Fruit fly (Drosophila melanogaster): ENCODE measurements around the gene Dcr-1.

Gene Dcr-1

DNA sequence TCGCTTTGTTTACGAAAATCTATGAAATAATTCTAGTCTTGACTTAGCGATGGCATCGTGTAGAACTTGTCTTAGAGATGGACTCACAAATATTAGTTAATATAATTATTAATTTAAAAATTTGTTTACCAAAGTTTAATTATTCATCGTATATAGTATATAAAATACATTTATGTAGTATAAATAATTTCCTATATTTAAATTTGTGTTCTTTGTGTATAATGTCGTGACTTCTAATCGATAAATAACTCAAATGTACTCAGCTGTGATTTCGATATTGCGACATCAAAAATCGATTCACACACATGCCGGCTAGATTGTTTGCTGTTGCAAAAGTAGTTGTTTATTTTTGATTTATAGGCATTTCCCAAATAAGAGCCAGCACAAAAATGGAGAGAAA is 50.6 kb downstream of the Dcr-1 start, which contains the start of the genes wfs1 and Nup133 (continued):
- no peak for TF ChIP-seq CG2889 (GFP tag; IDR thresholded peaks at IDR 0.05)
- TF ChIP-seq CG1602 (GFP tag; optimal IDR thresholded peaks at IDR 0.05), result peak; percentile 78
- no peak for TF ChIP-seq zf30C (GFP tag; optimal IDR thresholded peaks at IDR 0.05)
- peak; percentile 93 for TF ChIP-seq CG13424 (tag; optimal IDR thresholded peaks at IDR 0.05)
- peak; percentile 91 for TF ChIP-seq CoRest (tag; optimal IDR thresholded peaks at IDR 0.05)
- TF ChIP-seq tup (GFP tag; optimal IDR thresholded peaks at IDR 0.05), result no peak
- no peak for TF ChIP-seq toy (GFP tag; IDR thresholded peaks at IDR 0.05)
- TF ChIP-seq Antp (GFP tag; optimal IDR thresholded peaks at IDR 0.05), result no peak
- no peak for TF ChIP-seq CkIIα-i1 (GFP tag; IDR thresholded peaks at IDR 0.05)
- peak in 1 of 3 experiments; percentile 87 for TF ChIP-seq lola (GFP tag; optimal IDR thresholded peaks at IDR 0.05)
- TF ChIP-seq CG1233 (GFP tag; optimal IDR thresholded peaks at IDR 0.05), result peak; percentile 69
- TF ChIP-seq nau (GFP tag; optimal IDR thresholded peaks at IDR 0.05), result no peak
- TF ChIP-seq CG14860 (GFP tag; IDR thresholded peaks at IDR 0.05; ENCODE audit: partially characterized antibody), result peak; percentile 84
- TF ChIP-seq fru (optimal IDR thresholded peaks at IDR 0.05), result no peak
- TF ChIP-seq tio (GFP tag; optimal IDR thresholded peaks at IDR 0.05), result no peak
- peak; percentile 40 for TF ChIP-seq CG31388 (GFP tag; optimal IDR thresholded peaks at IDR 0.05)
- peak; percentile 35 for TF ChIP-seq CG12104 (GFP tag; optimal IDR thresholded peaks at IDR 0.05)
- TF ChIP-seq CG11560 (tag; IDR thresholded peaks at IDR 0.05), result no peak; the same call in 2 of the 3 replicates
- peak; percentile 46; the same call in 1 of the 2 replicates for TF ChIP-seq chm (GFP tag; IDR thresholded peaks at IDR 0.05)
- TF ChIP-seq CG10431 (GFP tag; optimal IDR thresholded peaks at IDR 0.05), result no peak
- TF ChIP-seq lmd (GFP tag; IDR thresholded peaks at IDR 0.05), result peak; percentile 49; the same call in 1 of the 2 replicates
- peak in 1 of 2 experiments; percentile 75 for TF ChIP-seq dpn (GFP tag; optimal IDR thresholded peaks at IDR 0.05)
- peak; percentile 95 for TF ChIP-seq unc-4 (GFP tag; IDR thresholded peaks at IDR 0.05; ENCODE audit: partially characterized antibody)
- peak; percentile 87 for TF ChIP-seq CG16813 (GFP tag; IDR thresholded peaks at IDR 0.05; ENCODE audit: partially characterized antibody)
- no peak for TF ChIP-seq CG15073 (GFP tag; optimal IDR thresholded peaks at IDR 0.05)
- no peak for TF ChIP-seq cas (GFP tag; IDR thresholded peaks at IDR 0.05)
- TF ChIP-seq CG4360 (GFP tag; IDR thresholded peaks at IDR 0.05), result no peak
- TF ChIP-seq wor (GFP tag; IDR thresholded peaks at IDR 0.05), result no peak
- no peak for TF ChIP-seq disco-r (GFP tag; optimal IDR thresholded peaks at IDR 0.05)
- 0 out of 3 replicates have a peak, but pooled peaks have one; percentile 16 for TF ChIP-seq ci (GFP tag; IDR thresholded peaks at IDR 0.05)
- no peak for TF ChIP-seq CG17612 (GFP tag; IDR thresholded peaks at IDR 0.05)
- no peak for TF ChIP-seq lab (GFP tag; optimal IDR thresholded peaks at IDR 0.05)
- TF ChIP-seq CG3726 (GFP tag; IDR thresholded peaks at IDR 0.05), result no peak
- no peak for TF ChIP-seq CG6854 (GFP tag; optimal IDR thresholded peaks at IDR 0.05)
- TF ChIP-seq CG2199 (GFP tag; IDR thresholded peaks at IDR 0.05), result no peak
- no peak for TF ChIP-seq otp (GFP tag; IDR thresholded peaks at IDR 0.05)
- no peak for TF ChIP-seq CG14441 (GFP tag; IDR thresholded peaks at IDR 0.05)
- peak; percentile 55 for TF ChIP-seq kay (GFP tag; optimal IDR thresholded peaks at IDR 0.05)
- peak; percentile 14 for TF ChIP-seq Lhr (GFP tag; optimal IDR thresholded peaks at IDR 0.05)
- TF ChIP-seq CG3407 (GFP tag; optimal IDR thresholded peaks at IDR 0.05), result peak; percentile 55
- peak; percentile 92 for TF ChIP-seq CG15696 (tag; optimal IDR thresholded peaks at IDR 0.05)
- TF ChIP-seq Poxn (GFP tag; IDR thresholded peaks at IDR 0.05), result no peak
- TF ChIP-seq btn (GFP tag; optimal IDR thresholded peaks at IDR 0.05), result no peak
- TF ChIP-seq tx (GFP tag; optimal IDR thresholded peaks at IDR 0.05), result no peak
- TF ChIP-seq abd-A (tag; optimal IDR thresholded peaks at IDR 0.05), result no peak
- 0 out of 2 replicates have a peak, but pooled peaks have one; percentile 49 for TF ChIP-seq stc (GFP tag; IDR thresholded peaks at IDR 0.05)
- peak; percentile 87 for TF ChIP-seq phol (tag; optimal IDR thresholded peaks at IDR 0.05)
- TF ChIP-seq Sin3A (optimal IDR thresholded peaks at IDR 0.05), result no peak
- TF ChIP-seq bowl (GFP tag; IDR thresholded peaks at IDR 0.05), result no peak
- TF ChIP-seq usp (GFP tag; optimal IDR thresholded peaks at IDR 0.05), result no peak
- TF ChIP-seq CG18476 (GFP tag; optimal IDR thresholded peaks at IDR 0.05), result no peak
- no peak for TF ChIP-seq dmrt99B (tag; optimal IDR thresholded peaks at IDR 0.05)
